Worm (Caenorhabditis elegans) whole organism, midembryonic: Measurements from ENCODE around the gene grl-7.

Experiments used
- T22C8.4 ChIP-seq: fragments of 200-800 bp; sonication (Bioruptor generic); IDR thresholded peaks from 2 replicates; pipeline ENCODE4 v1.3.6; 2022; ENCODE audit warnings: missing genetic modification characterization, missing compliant biosample characterization
- cog-1 ChIP-seq: sonication (generic microtip); optimal IDR thresholded peaks from 2 replicates; lab custom pipeline; 2016; ENCODE audit warnings: missing genetic modification characterization, missing compliant biosample characterization
- flt-1 ChIP-seq: fragments of 200-800 bp; sonication (Bioruptor generic); IDR thresholded peaks from 2 replicates; pipeline ENCODE4 v1.3.6; 2022; ENCODE audit warnings: missing genetic modification characterization, missing compliant biosample characterization
- klf-2 ChIP-seq: fragments of 200-800 bp; sonication (Bioruptor generic); conservative IDR thresholded peaks from 2 replicates; pipeline ENCODE4 v1.3.6; 2022; ENCODE audit warnings: missing genetic modification reagents, missing genetic modification characterization, missing compliant biosample characterization
- med-1 ChIP-seq: sonication (generic microtip); optimal IDR thresholded peaks from 2 replicates; lab custom pipeline; 2017; ENCODE audit warnings: missing genetic modification characterization, mild to moderate bottlenecking, missing compliant biosample characterization, antibody characterized with exemption, missing genetic modification reagents; ENCODE audit not compliant: insufficient read depth
- ref-1 ChIP-seq: fragments of 200-800 bp; sonication (Bioruptor generic); conservative IDR thresholded peaks from 2 replicates; pipeline ENCODE4 v1.3.6; 2022; ENCODE audit warnings: missing genetic modification reagents, missing genetic modification characterization, missing compliant biosample characterization
- tab-1 ChIP-seq: fragments of 200-800 bp; sonication (Bioruptor generic); IDR thresholded peaks from 2 replicates; pipeline ENCODE4 v1.3.6; 2022; ENCODE audit warnings: missing genetic modification characterization, missing compliant biosample characterization
- ztf-23 ChIP-seq: fragments of 200-800 bp; sonication (Bioruptor generic); IDR thresholded peaks from 2 replicates; pipeline ENCODE4 v1.3.6; 2022; ENCODE audit warnings: missing genetic modification reagents, missing genetic modification characterization, missing compliant biosample characterization
- ztf-29 ChIP-seq: fragments of 200-800 bp; sonication (Bioruptor generic); IDR thresholded peaks from 2 replicates; pipeline ENCODE4 v1.3.6; 2022; ENCODE audit warnings: missing genetic modification reagents, missing genetic modification characterization, missing compliant biosample characterization

DNA sequence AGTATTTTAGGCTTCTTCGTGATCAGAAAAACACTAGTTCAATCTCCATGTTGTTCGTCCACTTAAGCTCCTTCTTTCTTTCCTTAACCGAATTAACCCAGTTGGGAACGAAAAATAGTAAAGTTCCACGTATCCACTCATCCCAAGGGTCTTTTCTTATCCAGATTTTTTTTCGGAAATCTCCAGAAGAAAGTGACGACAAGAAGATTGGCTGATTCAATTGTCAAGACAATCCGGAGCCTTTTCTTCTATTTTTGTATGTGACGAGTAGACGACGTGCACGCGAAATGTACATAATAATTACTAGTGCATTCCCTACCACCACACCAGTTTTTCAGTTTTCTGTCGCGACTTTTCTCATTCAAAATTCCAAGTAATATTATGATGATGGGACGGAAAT, 4.5 kb upstream of the grl-7 start:
- no peak for TF ChIP-seq med-1 (GFP tag; lab: Kevin White, UChicago)
- no peak for TF ChIP-seq klf-2 (GFP tag; lab: Robert Waterston, UW)
- no peak for TF ChIP-seq ztf-23 (GFP tag; lab: Robert Waterston, UW)
- no peak for TF ChIP-seq cog-1 (tag; lab: Kevin White, UChicago)
- TF ChIP-seq flt-1: no peak
- TF ChIP-seq ztf-29 (GFP tag; lab: Robert Waterston, UW): no peak
- TF ChIP-seq ref-1 (GFP tag; lab: Robert Waterston, UW): no peak
- TF ChIP-seq T22C8.4 (GFP tag; lab: Robert Waterston, UW): no peak
- TF ChIP-seq tab-1 (GFP tag; lab: Robert Waterston, UW): no peak
